Fruit fly (Drosophila melanogaster): ENCODE results near the gene sowah.

The sowah gene

dm6 chr3L:12534318-12534717, 38.0 kb downstream of the sowah start, which contains the start of gene Pmm2 (continued):
- TF ChIP-seq grn (GFP tag; optimal IDR thresholded peaks at IDR 0.05), result peak; percentile 75
- no peak for TF ChIP-seq CG2712 (tag; optimal IDR thresholded peaks at IDR 0.05)
- TF ChIP-seq ro (GFP tag; IDR thresholded peaks at IDR 0.05), result no peak
- no peak for TF ChIP-seq CG13296 (GFP tag; optimal IDR thresholded peaks at IDR 0.05)
- no peak for TF ChIP-seq Sox100B (GFP tag; optimal IDR thresholded peaks at IDR 0.05)
- TF ChIP-seq Sox102F (GFP tag; optimal IDR thresholded peaks at IDR 0.05), result no peak
- no peak for TF ChIP-seq CG16863 (GFP tag; optimal IDR thresholded peaks at IDR 0.05)
- TF ChIP-seq Dll (GFP tag; IDR thresholded peaks at IDR 0.05; ENCODE audit: partially characterized antibody), result no peak
- TF ChIP-seq bcd (GFP tag; optimal IDR thresholded peaks at IDR 0.05), result no peak
- TF ChIP-seq dimm (GFP tag; IDR thresholded peaks at IDR 0.05), result no peak
- no peak for TF ChIP-seq Hmx (GFP tag; optimal IDR thresholded peaks at IDR 0.05)
- no peak for TF ChIP-seq tup (GFP tag; optimal IDR thresholded peaks at IDR 0.05)
- no peak for TF ChIP-seq jumu (GFP tag; optimal IDR thresholded peaks at IDR 0.05)
- no peak for TF ChIP-seq pfk (GFP tag; optimal IDR thresholded peaks at IDR 0.05)
- TF ChIP-seq Bgb (GFP tag; IDR thresholded peaks at IDR 0.05; ENCODE audit: partially characterized antibody), result no peak; the same call in 1 of the 2 replicates
- no peak for TF ChIP-seq CG11696 (GFP tag; IDR thresholded peaks at IDR 0.05)
- no peak for TF ChIP-seq fd96Cb (tag; optimal IDR thresholded peaks at IDR 0.05)
- no peak for TF ChIP-seq nom (GFP tag; optimal IDR thresholded peaks at IDR 0.05)
- TF ChIP-seq toy (GFP tag; IDR thresholded peaks at IDR 0.05), result no peak
- TF ChIP-seq ara (GFP tag; IDR thresholded peaks at IDR 0.05), result no peak
- no peak for TF ChIP-seq hkb (optimal IDR thresholded peaks at IDR 0.05)
- TF ChIP-seq hkb (GFP tag; IDR thresholded peaks at IDR 0.05), result 0 out of 2 replicates have a peak, but pooled peaks have one; percentile 7
- no peak for TF ChIP-seq CG10209 (GFP tag; optimal IDR thresholded peaks at IDR 0.05)
- no peak for TF ChIP-seq Side (GFP tag; optimal IDR thresholded peaks at IDR 0.05)
- TF ChIP-seq CG1647 (GFP tag; optimal IDR thresholded peaks at IDR 0.05), result no peak
- no peak for TF ChIP-seq dpn (GFP tag; optimal IDR thresholded peaks at IDR 0.05)
- no peak for TF ChIP-seq Meics (GFP tag; optimal IDR thresholded peaks at IDR 0.05)
- peak; percentile 99 for TF ChIP-seq her (GFP tag; optimal IDR thresholded peaks at IDR 0.05)
- TF ChIP-seq Nf-YC (tag; optimal IDR thresholded peaks at IDR 0.05), result no peak
- no peak for TF ChIP-seq CG7357 (GFP tag; IDR thresholded peaks at IDR 0.05)
- peak; percentile 57 for TF ChIP-seq sens (GFP tag)
- peak; percentile 19 for TF ChIP-seq grau (tag; optimal IDR thresholded peaks at IDR 0.05)
- TF ChIP-seq Neu2 (GFP tag; optimal IDR thresholded peaks at IDR 0.05; ENCODE audit: borderline replicate concordance), result no peak
- TF ChIP-seq kah (GFP tag; optimal IDR thresholded peaks at IDR 0.05), result peak; percentile 25
- peak; percentile 23; the same call in 1 of the 3 replicates for TF ChIP-seq row (GFP tag; IDR thresholded peaks at IDR 0.05)
- TF ChIP-seq CG3726 (GFP tag; IDR thresholded peaks at IDR 0.05), result no peak
- TF ChIP-seq CG34224 (GFP tag; IDR thresholded peaks at IDR 0.05; ENCODE audit: partially characterized antibody), result no peak; the same call in 2 of the 3 replicates
- no peak for TF ChIP-seq br (optimal IDR thresholded peaks at IDR 0.05)
- TF ChIP-seq CG1832 (GFP tag; optimal IDR thresholded peaks at IDR 0.05), result no peak
- TF ChIP-seq vvl (GFP tag; IDR thresholded peaks at IDR 0.05), result no peak
- TF ChIP-seq B-H2 (GFP tag; optimal IDR thresholded peaks at IDR 0.05), result no peak

- TF ChIP-seq ttk (GFP tag; IDR thresholded peaks at IDR 0.05), result peak; percentile 96
- TF ChIP-seq Mad (GFP tag; optimal IDR thresholded peaks at IDR 0.05), result no peak
- TF ChIP-seq Hmr (GFP tag; optimal IDR thresholded peaks at IDR 0.05), result no peak
- TF ChIP-seq pho (GFP tag; optimal IDR thresholded peaks at IDR 0.05), result no peak
- TF ChIP-seq CG12219 (GFP tag; optimal IDR thresholded peaks at IDR 0.05), result no peak
- no peak for TF ChIP-seq pita (GFP tag; optimal IDR thresholded peaks at IDR 0.05)
- no peak for TF ChIP-seq CG14860 (GFP tag; IDR thresholded peaks at IDR 0.05; ENCODE audit: partially characterized antibody)
- TF ChIP-seq ci (GFP tag; IDR thresholded peaks at IDR 0.05), result no peak
- peak; percentile 8 for TF ChIP-seq jumu (GFP tag; optimal IDR thresholded peaks at IDR 0.05)
- peak; percentile 85 for TF ChIP-seq CG18262 (tag; optimal IDR thresholded peaks at IDR 0.05)
- no peak for TF ChIP-seq tna (GFP tag; IDR thresholded peaks at IDR 0.05; ENCODE audit: partially characterized antibody)
- TF ChIP-seq CG2889 (GFP tag; IDR thresholded peaks at IDR 0.05), result no peak
- peak; percentile 78 for TF ChIP-seq bowl (GFP tag; IDR thresholded peaks at IDR 0.05)
- peak; percentile 94 for TF ChIP-seq Dbx (GFP tag; IDR thresholded peaks at IDR 0.05)
Measured at dm6 chr3L:12533392-12534070, 38.8 kb downstream of the sowah start, which contains the start of the genes Tsf2 and CG34242. Gene Tsf2 (minus strand): TSS chr3L:12533724. Gene CG34242 (plus strand): TSS chr3L:12533996.
